Fruit fly (Drosophila melanogaster) whole organism, wandering third instar larva: ENCODE measurements around the gene CG33061.

ENCODE experiments used
- Hr78 ChIP-seq: fragments of >200 bp; optimal IDR thresholded peaks from 2 replicates; lab custom pipeline; 2017; ENCODE audit warnings: missing biosample characterization, missing genetic modification characterization
- Jra ChIP-seq: sonication (Bioruptor generic); optimal IDR thresholded peaks from 2 replicates; lab custom pipeline; 2016; ENCODE audit warnings: missing biosample characterization, missing genetic modification characterization
- OdsH ChIP-seq: fragments of 200-800 bp; sonication (Bioruptor generic); optimal IDR thresholded peaks from 2 replicates; lab custom pipeline; 2016; ENCODE audit warnings: missing biosample characterization, mild to moderate bottlenecking, missing genetic modification characterization
- br ChIP-seq: fragments of 200-800 bp; sonication (Bioruptor generic); optimal IDR thresholded peaks from 2 replicates; lab custom pipeline; 2016; ENCODE audit warnings: missing biosample characterization, missing genetic modification characterization
- brk ChIP-seq: fragments of 200-800 bp; sonication (Bioruptor generic); optimal IDR thresholded peaks from 2 replicates; lab custom pipeline; 2016; ENCODE audit warnings: missing biosample characterization, mild to moderate bottlenecking, missing genetic modification characterization
- dmrt93B ChIP-seq: fragments of 200-800 bp; sonication (Bioruptor generic); optimal IDR thresholded peaks from 2 replicates; lab custom pipeline; 2018; ENCODE audit warnings: missing biosample characterization, mild to moderate bottlenecking, missing genetic modification characterization
- ey ChIP-seq: fragments of 200-800 bp; sonication (Bioruptor generic); optimal IDR thresholded peaks from 2 replicates; lab custom pipeline; 2016; ENCODE audit warnings: missing biosample characterization, missing genetic modification characterization
- foxo ChIP-seq, 2 experiments: fragments of 200-800 bp; sonication (Bioruptor generic); optimal IDR thresholded peaks; 2 replicates in 1 of 2; 3 replicates in 1 of 2; lab custom pipeline; 2016 to 2017; ENCODE audit warnings: missing biosample characterization in 2 of 2, missing genetic modification characterization in 2 of 2
- fru ChIP-seq: fragments of 200-800 bp; sonication (Bioruptor generic); optimal IDR thresholded peaks from 3 replicates; lab custom pipeline; 2016; ENCODE audit warnings: missing biosample characterization, mild to moderate bottlenecking, missing genetic modification characterization
- h ChIP-seq: fragments of 200-800 bp; sonication (Bioruptor generic); optimal IDR thresholded peaks from 3 replicates; lab custom pipeline; 2016; ENCODE audit warnings: missing biosample characterization, mild to moderate bottlenecking, missing genetic modification characterization
- lola ChIP-seq: fragments of >200 bp; optimal IDR thresholded peaks from 2 replicates; lab custom pipeline; 2017; ENCODE audit warnings: missing biosample characterization, missing genetic modification characterization
- rgr ChIP-seq: fragments of 200-800 bp; sonication (Bioruptor generic); optimal IDR thresholded peaks from 3 replicates; lab custom pipeline; 2016; ENCODE audit warnings: missing biosample characterization, mild to moderate bottlenecking, missing genetic modification characterization
- sage ChIP-seq: fragments of 200-800 bp; sonication (Bioruptor generic); optimal IDR thresholded peaks from 2 replicates; lab custom pipeline; 2016; ENCODE audit warnings: missing biosample characterization, mild to moderate bottlenecking, missing genetic modification characterization
- sv ChIP-seq: fragments of 200-800 bp; sonication (Bioruptor generic); optimal IDR thresholded peaks from 3 replicates; lab custom pipeline; 2016; ENCODE audit warnings: missing biosample characterization, missing genetic modification characterization

Gene CG33061

dm6 chr3L:16380770-16381169 lies 51.2 kb downstream of the CG33061 start:
- TF ChIP-seq br (GFP tag; lab: Kevin White, UChicago) (peak; percentile 25), sv (peak; percentile 51), ey (peak; percentile 43), Jra (no peak), lola (no peak), OdsH (GFP tag; lab: Kevin White, UChicago) (peak; percentile 36), brk (GFP tag; lab: Kevin White, UChicago) (no peak), dmrt93B (GFP tag; lab: Kevin White, UChicago) (no peak), rgr (GFP tag; lab: Kevin White, UChicago) (peak; percentile 46), fru (GFP tag; lab: Kevin White, UChicago) (peak; percentile 10), Hr78 (GFP tag; lab: Kevin White, UChicago) (no peak), sage (no peak), h (GFP tag; lab: Kevin White, UChicago) (peak; percentile 50), foxo (GFP tag; optimal IDR thresholded peaks at IDR 0.05; lab: Kevin White, UChicago) (peak in 1 of 2 experiments; percentile 55)
